Worm (Caenorhabditis elegans): Measurements from ENCODE around the gene srg-11.
A peak's percentile ranks its signal among the peaks of the same experiment; 100 is the strongest.

srg-11 gene

ce11 chrIII:4656415-4656814 lies 23.4 kb upstream of the srg-11 start (continued):
- no peak for TF ChIP-seq lin-13 (GFP tag; optimal IDR thresholded peaks at IDR 0.05)
- no peak for TF ChIP-seq nhr-11 (tag; optimal IDR thresholded peaks at IDR 0.05)
- TF ChIP-seq lin-14 (GFP tag; optimal IDR thresholded peaks at IDR 0.05), result peak; percentile 92
- no peak for TF ChIP-seq unc-62 (GFP tag; optimal IDR thresholded peaks at IDR 0.05)

ce11 chrIII:4657386-4657785 lies 22.4 kb upstream of the srg-11 start:
- peak; percentile 40 for TF ChIP-seq ces-1 (GFP tag; optimal IDR thresholded peaks at IDR 0.05)
- TF ChIP-seq swsn-7 (tag; optimal IDR thresholded peaks at IDR 0.05), result no peak
- peak; percentile 47 for TF ChIP-seq lin-14 (GFP tag; optimal IDR thresholded peaks at IDR 0.05)

DNA sequence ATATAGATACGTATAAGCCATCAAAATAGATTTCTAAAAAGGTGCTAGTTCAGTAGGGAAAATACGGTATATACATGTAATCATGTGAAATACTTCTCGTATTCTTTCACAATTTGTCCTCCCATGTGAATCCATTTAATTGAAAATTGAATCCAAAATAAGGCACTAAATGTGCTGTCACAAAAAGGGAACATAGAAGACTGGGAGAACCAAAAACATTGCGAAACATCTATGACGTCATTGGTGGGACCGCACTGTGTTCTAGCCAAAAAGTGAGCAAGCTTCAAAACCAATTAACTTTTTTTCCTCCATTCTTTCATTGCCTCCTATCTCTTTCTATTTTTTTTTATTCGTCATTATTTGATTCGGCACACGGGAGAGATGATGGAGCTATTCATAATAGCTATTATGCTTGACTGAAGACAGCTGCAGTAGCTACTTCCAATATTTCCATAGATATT lies 21.4 kb upstream of the srg-11 start, which contains the start of gene cdka-1:
Gene cdka-1, plus strand, starts transcription at position 411 of the 461 bp plus-strand sequence.
- no peak for TF ChIP-seq grh-1 (GFP tag; IDR thresholded peaks at IDR 0.05)
- TF ChIP-seq unc-130 (tag; optimal IDR thresholded peaks at IDR 0.05), result no peak
- no peak for TF ChIP-seq mef-2 (tag; optimal IDR thresholded peaks at IDR 0.05)
- no peak for TF ChIP-seq blmp-1 (tag; optimal IDR thresholded peaks at IDR 0.05)
- TF ChIP-seq elt-3 (tag; optimal IDR thresholded peaks at IDR 0.05), result no peak
- no peak for TF ChIP-seq nhr-47 (tag; optimal IDR thresholded peaks at IDR 0.05)
- no peak for TF ChIP-seq snu-23 (GFP tag; optimal IDR thresholded peaks at IDR 0.05)
- no peak for TF ChIP-seq tlp-1 (tag; optimal IDR thresholded peaks at IDR 0.05)
- TF ChIP-seq pag-3 (tag; optimal IDR thresholded peaks at IDR 0.05; ENCODE audit: borderline replicate concordance, insufficient read depth), result no peak
- no peak for TF ChIP-seq dpl-1 (GFP tag; optimal IDR thresholded peaks at IDR 0.05)
- peak in 1 of 2 experiments; percentile 11 for TF ChIP-seq lsy-2 (tag; optimal IDR thresholded peaks at IDR 0.05)
- no peak for TF ChIP-seq irx-1 (tag; optimal IDR thresholded peaks at IDR 0.05)
- peak; percentile 65 for TF ChIP-seq lin-14 (GFP tag; optimal IDR thresholded peaks at IDR 0.05)

DNA sequence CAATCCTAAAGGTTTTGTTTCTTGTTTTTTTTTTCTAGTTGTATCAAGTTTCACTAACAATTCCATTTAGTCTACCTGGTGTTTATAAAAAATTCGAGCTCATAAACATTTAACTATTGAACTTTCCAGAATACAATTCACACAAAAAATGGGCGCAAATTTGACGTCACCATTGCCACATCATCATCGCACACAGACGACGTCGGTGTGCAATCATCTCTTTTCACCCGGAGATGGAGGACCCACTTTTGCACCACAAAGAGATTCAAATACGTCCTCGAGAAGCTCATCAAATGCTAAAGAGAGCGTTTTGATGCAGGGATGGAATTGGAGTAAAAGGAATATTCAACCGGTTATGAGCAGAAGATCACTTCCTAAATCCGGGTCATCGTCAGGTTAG lies 20.4 kb upstream of the srg-11 start:
- TF ChIP-seq fkh-10 (GFP tag; optimal IDR thresholded peaks at IDR 0.05) (no peak), pax-3 (tag; optimal IDR thresholded peaks at IDR 0.05) (no peak), alr-1 (tag; optimal IDR thresholded peaks at IDR 0.05; ENCODE audit: borderline replicate concordance) (no peak), nhr-90 (tag; optimal IDR thresholded peaks at IDR 0.05; ENCODE audit: poor library complexity) (no peak), nhr-76 (tag; optimal IDR thresholded peaks at IDR 0.05) (no peak), unc-62 (GFP tag; optimal IDR thresholded peaks at IDR 0.05) (no peak), nhr-237 (tag; optimal IDR thresholded peaks at IDR 0.05) (no peak), nhr-84 (tag; optimal IDR thresholded peaks at IDR 0.05) (no peak), tbx-2 (tag; optimal IDR thresholded peaks at IDR 0.05) (no peak), C16A3.4 (tag; optimal IDR thresholded peaks at IDR 0.05) (no peak), ceh-63 (GFP tag; optimal IDR thresholded peaks at IDR 0.05) (no peak), aha-1 (tag; optimal IDR thresholded peaks at IDR 0.05) (no peak), ceh-90 (tag; optimal IDR thresholded peaks at IDR 0.05) (no peak)

ce11 chrIII:4665272-4665671 lies 14.5 kb upstream of the srg-11 start, which contains the start of gene T23F11.4:
T23F11.4 (minus strand) TSS chrIII:4665372.
- no peak for TF ChIP-seq ets-5 (GFP tag; IDR thresholded peaks at IDR 0.05)
- TF ChIP-seq F16B12.6 (tag; optimal IDR thresholded peaks at IDR 0.05), result no peak
- TF ChIP-seq lir-3 (tag; optimal IDR thresholded peaks at IDR 0.05; ENCODE audit: poor library complexity), result no peak
- no peak for TF ChIP-seq unc-130 (tag; optimal IDR thresholded peaks at IDR 0.05)
- no peak for TF ChIP-seq hlh-17 (GFP tag; optimal IDR thresholded peaks at IDR 0.05; ENCODE audit: borderline replicate concordance)
- TF ChIP-seq pqm-1 (tag; optimal IDR thresholded peaks at IDR 0.05), result no peak
- no peak for TF ChIP-seq nhr-47 (tag; optimal IDR thresholded peaks at IDR 0.05)
- TF ChIP-seq nhr-90 (tag; optimal IDR thresholded peaks at IDR 0.05; ENCODE audit: poor library complexity), result no peak
- TF ChIP-seq jun-1 (tag; optimal IDR thresholded peaks at IDR 0.05), result no peak
- no peak for TF ChIP-seq hlh-4 (tag; optimal IDR thresholded peaks at IDR 0.05)
- TF ChIP-seq grh-1 (GFP tag; IDR thresholded peaks at IDR 0.05), result no peak
- no peak for TF ChIP-seq nhr-237 (tag; optimal IDR thresholded peaks at IDR 0.05)
- TF ChIP-seq isw-1 (GFP tag; IDR thresholded peaks at IDR 0.05), result no peak
- no peak for TF ChIP-seq nhr-77 (tag; optimal IDR thresholded peaks at IDR 0.05)
- TF ChIP-seq aly-2 (tag; optimal IDR thresholded peaks at IDR 0.05), result no peak
